Worm (Caenorhabditis elegans): ENCODE measurements around the gene Y19D2B.2.

The Y19D2B.2 gene

DNA sequence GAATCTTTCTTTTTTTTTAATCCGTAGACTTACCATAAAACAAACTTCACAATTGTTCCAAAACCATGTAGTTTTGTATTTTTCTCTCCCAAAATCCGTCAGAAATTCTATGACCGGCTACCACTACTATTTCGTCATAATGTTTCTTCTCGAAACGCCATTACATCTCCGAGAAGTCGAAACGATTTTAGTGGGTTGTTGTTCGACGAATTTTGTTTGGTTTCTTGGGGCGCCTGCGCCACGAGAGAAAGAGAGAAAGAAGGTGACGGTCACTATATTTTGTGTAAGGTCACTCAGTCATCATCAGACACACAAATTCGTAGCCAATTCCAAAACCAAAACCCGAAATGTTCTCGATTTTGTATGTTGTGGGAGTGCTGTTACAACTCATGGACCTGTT lies 37.0 kb upstream of the Y19D2B.2 start:
- TF ChIP-seq nhr-2 (tag; optimal IDR thresholded peaks at IDR 0.05): no peak
- no peak for TF ChIP-seq elt-3 (tag; optimal IDR thresholded peaks at IDR 0.05)
- TF ChIP-seq bed-3 (GFP tag; optimal IDR thresholded peaks at IDR 0.05): no peak
- TF ChIP-seq zip-8 (tag; optimal IDR thresholded peaks at IDR 0.05): no peak
- no peak for TF ChIP-seq nhr-12 (tag; optimal IDR thresholded peaks at IDR 0.05)
- no peak for TF ChIP-seq unc-120 (tag; optimal IDR thresholded peaks at IDR 0.05; ENCODE audit: poor library complexity, severe bottlenecking)
- no peak for TF ChIP-seq nhr-28 (tag; optimal IDR thresholded peaks at IDR 0.05)
- TF ChIP-seq hlh-1 (tag; optimal IDR thresholded peaks at IDR 0.05): no peak
- no peak for TF ChIP-seq mab-5 (tag; optimal IDR thresholded peaks at IDR 0.05)
- TF ChIP-seq pha-4 (tag; optimal IDR thresholded peaks at IDR 0.05): no peak

DNA sequence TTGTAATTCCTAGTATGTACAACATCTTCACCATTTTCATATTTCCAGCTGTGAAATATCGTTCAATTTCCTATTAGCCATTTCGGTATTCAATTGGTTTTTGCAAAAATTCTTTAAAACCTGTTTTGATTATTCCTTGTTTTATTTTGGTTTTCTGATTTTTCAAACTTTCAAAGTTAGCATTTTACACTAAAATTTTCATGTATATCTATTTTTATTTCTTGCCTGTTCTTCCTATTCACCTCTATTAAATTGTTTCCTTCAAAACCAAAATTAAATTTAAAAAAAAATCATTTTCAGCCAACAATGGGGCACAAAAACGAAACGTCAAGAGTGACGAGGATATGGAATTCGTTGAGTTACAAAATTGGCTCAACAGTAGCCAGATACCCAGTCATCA lies 35.1 kb upstream of the Y19D2B.2 start, which contains the start of gene ptr-8:
Gene ptr-8 (plus strand): TSS at position 301 of the 400 bp plus-strand sequence.
- TF ChIP-seq bed-3 (GFP tag; optimal IDR thresholded peaks at IDR 0.05): no peak
- TF ChIP-seq hlh-1 (tag; optimal IDR thresholded peaks at IDR 0.05): no peak
- no peak for TF ChIP-seq mls-2 (tag; optimal IDR thresholded peaks at IDR 0.05)
- TF ChIP-seq flh-1 (GFP tag; optimal IDR thresholded peaks at IDR 0.05): no peak
- no peak for TF ChIP-seq lsy-2 (tag; optimal IDR thresholded peaks at IDR 0.05)
- no peak for TF ChIP-seq snpc-4 (tag; optimal IDR thresholded peaks at IDR 0.05)
- TF ChIP-seq ces-1 (GFP tag; optimal IDR thresholded peaks at IDR 0.05): no peak
- no peak for TF ChIP-seq unc-39 (tag; optimal IDR thresholded peaks at IDR 0.05)
- no peak for TF ChIP-seq ham-2 (GFP tag; optimal IDR thresholded peaks at IDR 0.05)
- no peak for TF ChIP-seq elt-1 (tag; optimal IDR thresholded peaks at IDR 0.05; ENCODE audit: borderline replicate concordance, insufficient read depth)
- TF ChIP-seq sptf-1 (tag; optimal IDR thresholded peaks at IDR 0.05): no peak
- no peak for TF ChIP-seq cnd-1 (tag; optimal IDR thresholded peaks at IDR 0.05)

DNA sequence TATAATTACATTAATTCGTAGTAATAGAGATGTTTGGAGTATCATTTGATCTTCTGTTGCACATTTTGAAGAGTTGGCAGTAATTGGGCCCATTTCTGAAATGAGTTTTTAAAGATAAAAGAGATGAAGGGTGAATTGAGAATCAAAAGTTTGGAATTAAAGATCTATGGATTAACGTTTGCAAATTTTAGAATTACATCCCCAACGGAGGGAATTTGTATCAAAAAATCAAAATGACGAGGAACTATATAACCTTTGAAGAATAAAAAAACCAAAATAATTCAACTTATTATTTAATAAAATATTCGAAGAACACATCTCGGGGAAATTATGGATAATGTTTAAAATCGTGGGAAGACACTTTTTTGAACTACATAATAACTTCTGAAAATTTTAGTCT lies 29.1 kb upstream of the Y19D2B.2 start, which contains the start of gene sra-10:
Gene sra-10 (minus strand): TSS at position 101 of the 400 bp plus-strand sequence.
- no peak for TF ChIP-seq ces-1 (GFP tag; optimal IDR thresholded peaks at IDR 0.05)
- TF ChIP-seq nhr-2 (tag; optimal IDR thresholded peaks at IDR 0.05): no peak
- no peak for TF ChIP-seq mls-2 (tag; optimal IDR thresholded peaks at IDR 0.05)
- no peak for TF ChIP-seq blmp-1 (tag; optimal IDR thresholded peaks at IDR 0.05)
- no peak for TF ChIP-seq lin-13 (tag; optimal IDR thresholded peaks at IDR 0.05)
- no peak for TF ChIP-seq drap-1 (GFP tag; optimal IDR thresholded peaks at IDR 0.05)
- no peak for TF ChIP-seq elt-1 (tag; optimal IDR thresholded peaks at IDR 0.05; ENCODE audit: borderline replicate concordance, insufficient read depth)
- TF ChIP-seq nhr-28 (tag; optimal IDR thresholded peaks at IDR 0.05): no peak
- TF ChIP-seq unc-39 (tag; optimal IDR thresholded peaks at IDR 0.05): no peak
- no peak for TF ChIP-seq cnd-1 (tag; optimal IDR thresholded peaks at IDR 0.05)
- TF ChIP-seq lsy-2 (tag; optimal IDR thresholded peaks at IDR 0.05): no peak
- TF ChIP-seq ceh-39 (tag; optimal IDR thresholded peaks at IDR 0.05): no peak

ce11 chrII:10895959-10896358 lies 28.1 kb upstream of the Y19D2B.2 start:
- no peak for TF ChIP-seq pha-4 (tag; optimal IDR thresholded peaks at IDR 0.05)
- no peak for TF ChIP-seq flh-1 (GFP tag; optimal IDR thresholded peaks at IDR 0.05)
- TF ChIP-seq blmp-1 (tag; optimal IDR thresholded peaks at IDR 0.05): no peak
- no peak for TF ChIP-seq cnd-1 (tag; optimal IDR thresholded peaks at IDR 0.05)
- no peak for TF ChIP-seq tbx-8 (GFP tag; optimal IDR thresholded peaks at IDR 0.05)
- TF ChIP-seq nhr-12 (tag; optimal IDR thresholded peaks at IDR 0.05): no peak
- TF ChIP-seq mls-2 (tag; optimal IDR thresholded peaks at IDR 0.05): no peak
- TF ChIP-seq sptf-1 (tag; optimal IDR thresholded peaks at IDR 0.05): no peak
- no peak for TF ChIP-seq elt-3 (tag; optimal IDR thresholded peaks at IDR 0.05)
- TF ChIP-seq lsy-2 (tag; optimal IDR thresholded peaks at IDR 0.05): no peak

DNA sequence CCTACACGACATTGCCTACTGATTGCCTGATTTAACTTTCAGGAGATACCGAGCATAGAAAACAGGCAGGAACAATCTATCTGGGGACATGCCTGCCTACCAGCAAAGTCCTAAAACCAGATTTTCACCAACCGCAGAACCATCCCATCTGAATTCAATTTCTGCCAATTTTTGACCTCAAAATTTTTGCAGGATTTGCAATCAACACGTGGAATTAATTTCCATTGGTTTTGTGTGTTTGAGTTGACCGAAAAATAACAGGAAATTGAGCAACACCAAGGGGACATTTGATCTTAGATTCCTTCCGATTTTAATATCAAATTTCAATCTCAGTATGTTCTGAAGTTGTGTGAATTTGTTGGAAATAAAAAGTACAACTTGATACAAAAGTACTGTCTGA lies 25.1 kb upstream of the Y19D2B.2 start:
- TF ChIP-seq mab-5 (tag; optimal IDR thresholded peaks at IDR 0.05) (no peak), ceh-39 (tag; optimal IDR thresholded peaks at IDR 0.05) (no peak), lin-13 (tag; optimal IDR thresholded peaks at IDR 0.05) (no peak), zip-8 (tag; optimal IDR thresholded peaks at IDR 0.05) (no peak), elt-1 (tag; optimal IDR thresholded peaks at IDR 0.05; ENCODE audit: borderline replicate concordance, insufficient read depth) (no peak), nhr-2 (tag; optimal IDR thresholded peaks at IDR 0.05) (no peak), nhr-12 (tag; optimal IDR thresholded peaks at IDR 0.05) (no peak), ceh-43 (GFP tag; optimal IDR thresholded peaks at IDR 0.05) (no peak), ceh-83 (GFP tag; optimal IDR thresholded peaks at IDR 0.05) (no peak), bed-3 (GFP tag; optimal IDR thresholded peaks at IDR 0.05) (no peak), nhr-76 (tag; optimal IDR thresholded peaks at IDR 0.05) (no peak)

- TF ChIP-seq unc-62 (GFP tag; optimal IDR thresholded peaks at IDR 0.05): no peak
- no peak for TF ChIP-seq mep-1 (tag; optimal IDR thresholded peaks at IDR 0.05)
Observed at ce11 chrII:10902104-10902503, 21.9 kb upstream of the Y19D2B.2 start, which contains the start of gene gly-1. Gene gly-1, minus strand, starts transcription at chrII:10902204.

Data from whole organism, mixed stage, embryonic.